Worm (Caenorhabditis elegans): Measurements from ENCODE around the gene ule-2.

ule-2 gene

ce11 chrIV:14610942-14611724 is 23.8 kb upstream of the ule-2 start (continued):
- TF ChIP-seq pqm-1 (tag; optimal IDR thresholded peaks at IDR 0.05): peak; percentile 40
- TF ChIP-seq gei-8 (GFP tag; optimal IDR thresholded peaks at IDR 0.05): peak; percentile 59
- TF ChIP-seq nhr-11 (tag; optimal IDR thresholded peaks at IDR 0.05): peak; percentile 67
- peak; percentile 33 for TF ChIP-seq lir-3 (tag; optimal IDR thresholded peaks at IDR 0.05)
- no peak for TF ChIP-seq nhr-111 (GFP tag; optimal IDR thresholded peaks at IDR 0.05)
- no peak; the same call in 1 of the 2 replicates for TF ChIP-seq pha-4 (GFP tag; IDR thresholded peaks at IDR 0.05)
- TF ChIP-seq pha-4 (tag; optimal IDR thresholded peaks at IDR 0.05): peak; percentile 9
- TF ChIP-seq Y5F2A.4 (GFP tag; optimal IDR thresholded peaks at IDR 0.05): no peak
- TF ChIP-seq F44E2.7 (GFP tag; IDR thresholded peaks at IDR 0.05): no peak
- no peak for TF ChIP-seq ceh-82 (tag; optimal IDR thresholded peaks at IDR 0.05)
- TF ChIP-seq F49E8.2 (tag; optimal IDR thresholded peaks at IDR 0.05; ENCODE audit: borderline replicate concordance): no peak
- TF ChIP-seq egl-43 (GFP tag; IDR thresholded peaks at IDR 0.05): 0 out of 2 replicates have a peak, but pooled peaks have one; percentile 27
- TF ChIP-seq nhr-25 (tag; optimal IDR thresholded peaks at IDR 0.05; ENCODE audit: borderline replicate concordance, insufficient read depth): peak; percentile 75
- no peak for TF ChIP-seq ceh-62 (tag; optimal IDR thresholded peaks at IDR 0.05)
- peak; percentile 47 to 51 for TF ChIP-seq daf-16 (GFP tag; optimal IDR thresholded peaks at IDR 0.05)
- peak; percentile 80 for TF ChIP-seq daf-16 (tag; optimal IDR thresholded peaks at IDR 0.05)
- peak; percentile 60 for TF ChIP-seq mxl-3 (GFP tag; optimal IDR thresholded peaks at IDR 0.05)
- no peak for TF ChIP-seq mxl-2 (GFP tag; conservative IDR thresholded peaks at IDR 0.05)
- TF ChIP-seq nhr-102 (tag; optimal IDR thresholded peaks at IDR 0.05): peak; percentile 23
- peak; percentile 93 for TF ChIP-seq nhr-48 (tag; optimal IDR thresholded peaks at IDR 0.05)

ce11 chrIV:14611892-14612497 is 22.9 kb upstream of the ule-2 start:
- TF ChIP-seq nhr-28 (tag; optimal IDR thresholded peaks at IDR 0.05) (no peak), aha-1 (tag) (peak; percentile 75), ceh-20 (GFP tag; IDR thresholded peaks at IDR 0.05) (no peak), dmd-8 (GFP tag; IDR thresholded peaks at IDR 0.05) (no peak), unc-130 (GFP tag; optimal IDR thresholded peaks at IDR 0.05) (no peak), hlh-30 (tag; optimal IDR thresholded peaks at IDR 0.05; ENCODE audit: insufficient read depth) (peak; percentile 81), nhr-25 (tag; optimal IDR thresholded peaks at IDR 0.05; ENCODE audit: borderline replicate concordance, insufficient read depth) (peak; percentile 53), fos-1 (tag; optimal IDR thresholded peaks at IDR 0.05) (no peak), pha-4 (GFP tag; IDR thresholded peaks at IDR 0.05) (no peak), pha-4 (tag; optimal IDR thresholded peaks at IDR 0.05) (no peak), dmd-6 (GFP tag; IDR thresholded peaks at IDR 0.05) (0 out of 2 replicates have a peak, but pooled peaks have one; percentile 5), php-3 (GFP tag; IDR thresholded peaks at IDR 0.05) (no peak), dmd-9 (GFP tag; IDR thresholded peaks at IDR 0.05) (no peak), ztf-11 (tag; optimal IDR thresholded peaks at IDR 0.05) (no peak), unc-62 (GFP tag; optimal IDR thresholded peaks at IDR 0.05 in 1 of 2) (peak in 1 of 2 experiments; percentile 95), unc-62 (tag; optimal IDR thresholded peaks at IDR 0.05) (no peak)

ce11 chrIV:14612547-14613329 is 22.2 kb upstream of the ule-2 start:
- TF ChIP-seq ceh-62 (tag; optimal IDR thresholded peaks at IDR 0.05) (no peak), Y5F2A.4 (GFP tag; optimal IDR thresholded peaks at IDR 0.05) (no peak), ceh-44 (GFP tag; IDR thresholded peaks at IDR 0.05) (no peak), egl-43 (GFP tag; IDR thresholded peaks at IDR 0.05) (no peak), Y75B8A.6 (GFP tag; IDR thresholded peaks at IDR 0.05) (no peak), dmd-6 (GFP tag; IDR thresholded peaks at IDR 0.05) (peak; percentile 90), nhr-10 (tag; optimal IDR thresholded peaks at IDR 0.05) (peak; percentile 46), nhr-11 (tag; optimal IDR thresholded peaks at IDR 0.05) (peak; percentile 21), daf-12 (tag; optimal IDR thresholded peaks at IDR 0.05) (no peak), hlh-11 (tag; optimal IDR thresholded peaks at IDR 0.05) (peak; percentile 64), daf-16 (GFP tag; optimal IDR thresholded peaks at IDR 0.05) (no peak), daf-16 (tag; optimal IDR thresholded peaks at IDR 0.05) (peak; percentile 93), gei-8 (GFP tag; optimal IDR thresholded peaks at IDR 0.05) (peak; percentile 33), T26A8.4 (GFP tag; IDR thresholded peaks at IDR 0.05) (no peak), mep-1 (tag; optimal IDR thresholded peaks at IDR 0.05) (peak; percentile 64), set-16 (GFP tag; IDR thresholded peaks at IDR 0.05) (no peak), lin-13 (GFP tag; optimal IDR thresholded peaks at IDR 0.05) (no peak), hif-1 (tag; optimal IDR thresholded peaks at IDR 0.05) (peak in 1 of 2 experiments; percentile 91), pha-4 (GFP tag; IDR thresholded peaks at IDR 0.05) (no peak), pha-4 (tag; optimal IDR thresholded peaks at IDR 0.05) (peak; percentile 35), nhr-48 (tag; optimal IDR thresholded peaks at IDR 0.05) (peak; percentile 73)

All from whole organism, L4 larva.